Fruit fly (Drosophila melanogaster) whole organism, wandering third instar larva: ENCODE results near the gene mldr.
A peak's percentile ranks its signal among the peaks of the same experiment; 100 is the strongest.

ENCODE experiments used
- Abd-B ChIP-seq: fragments of >200 bp; optimal IDR thresholded peaks from 2 replicates; lab custom pipeline; 2017; ENCODE audit warnings: missing biosample characterization, missing genetic modification characterization
- CG32264 ChIP-seq: fragments of 200-800 bp; sonication (Bioruptor generic); optimal IDR thresholded peaks from 2 replicates; lab custom pipeline; 2016; ENCODE audit warnings: missing biosample characterization, missing genetic modification characterization
- CG9705 ChIP-seq: fragments of 200-800 bp; sonication (Bioruptor generic); optimal IDR thresholded peaks from 2 replicates; lab custom pipeline; 2018; ENCODE audit warnings: missing biosample characterization, mild to moderate bottlenecking, missing genetic modification characterization
- Dfd ChIP-seq: fragments of >200 bp; optimal IDR thresholded peaks from 2 replicates; lab custom pipeline; 2017; ENCODE audit warnings: missing biosample characterization, missing genetic modification characterization
- Dif ChIP-seq: fragments of 200-275, 200-300 bp; sonication (Bioruptor generic); optimal IDR thresholded peaks from 2 replicates; lab custom pipeline; 2018; ENCODE audit warnings: missing biosample characterization, missing genetic modification characterization; ENCODE audit not compliant: partially characterized antibody
- HLH106 ChIP-seq: fragments of 200-800 bp; optimal IDR thresholded peaks from 3 replicates; lab custom pipeline; 2019; ENCODE audit warnings: missing biosample characterization, mild to moderate bottlenecking, missing genetic modification characterization, moderate library complexity
- Hnf4 ChIP-seq: fragments of 200-800 bp; sonication (Bioruptor generic); optimal IDR thresholded peaks from 2 replicates; lab custom pipeline; 2016; ENCODE audit warnings: missing biosample characterization, mild to moderate bottlenecking, missing genetic modification characterization
- Hr78 ChIP-seq: fragments of >200 bp; optimal IDR thresholded peaks from 2 replicates; lab custom pipeline; 2017; ENCODE audit warnings: missing biosample characterization, missing genetic modification characterization
- Hr83 ChIP-seq: fragments of 200-300 bp; sonication (Bioruptor generic); optimal IDR thresholded peaks from 2 replicates; lab custom pipeline; 2016; ENCODE audit warnings: missing biosample characterization, mild to moderate bottlenecking, missing genetic modification characterization, moderate library complexity; ENCODE audit not compliant: poor library complexity, severe bottlenecking
- Jra ChIP-seq: sonication (Bioruptor generic); optimal IDR thresholded peaks from 2 replicates; lab custom pipeline; 2016; ENCODE audit warnings: missing biosample characterization, missing genetic modification characterization
- Mio ChIP-seq: sonication (Bioruptor generic); optimal IDR thresholded peaks from 2 replicates; lab custom pipeline; 2016; ENCODE audit warnings: missing biosample characterization, missing genetic modification characterization
- Myc ChIP-seq: fragments of >200 bp; optimal IDR thresholded peaks from 2 replicates; lab custom pipeline; 2017
- N ChIP-seq: fragments of >200 bp; optimal IDR thresholded peaks from 2 replicates; lab custom pipeline; 2018; ENCODE audit warnings: missing biosample characterization, missing external identifiers, missing genetic modification characterization
- Rel ChIP-seq, 2 experiments: fragments of 200-800 bp; sonication (Bioruptor generic) in 1 of 2; optimal IDR thresholded peaks; 2 replicates in 1 of 2; 3 replicates in 1 of 2; lab custom pipeline; 2016 to 2019; ENCODE audit warnings: mild to moderate bottlenecking in 2 of 2, missing biosample characterization in 2 of 2, missing genetic modification characterization in 2 of 2, moderate library complexity in 1 of 2
- Sp1 ChIP-seq: fragments of 200-800 bp; sonication (Bioruptor generic); optimal IDR thresholded peaks from 3 replicates; lab custom pipeline; 2019; ENCODE audit warnings: missing biosample characterization, mild to moderate bottlenecking, missing genetic modification characterization, moderate library complexity
- Vsx2 ChIP-seq: fragments of 200-300, 225-300 bp; sonication (Bioruptor generic); optimal IDR thresholded peaks from 2 replicates; lab custom pipeline; 2018; ENCODE audit warnings: missing biosample characterization, missing genetic modification characterization; ENCODE audit not compliant: partially characterized antibody
- brk ChIP-seq: fragments of 200-800 bp; sonication (Bioruptor generic); optimal IDR thresholded peaks from 2 replicates; lab custom pipeline; 2016; ENCODE audit warnings: missing biosample characterization, mild to moderate bottlenecking, missing genetic modification characterization
- dl ChIP-seq, 2 experiments: fragments of 175-275, 200-275 bp in 1 of 2; fragments of 200-275 bp in 1 of 2; sonication (Bioruptor generic); optimal IDR thresholded peaks; lab custom pipeline; 2018; ENCODE audit warnings: mild to moderate bottlenecking in 2 of 2, missing biosample characterization in 2 of 2, missing genetic modification characterization in 2 of 2, moderate library complexity in 2 of 2; ENCODE audit not compliant: partially characterized antibody in 2 of 2, insufficient read depth in 1 of 2
- dmrt93B ChIP-seq: fragments of 200-800 bp; sonication (Bioruptor generic); optimal IDR thresholded peaks from 2 replicates; lab custom pipeline; 2018; ENCODE audit warnings: missing biosample characterization, mild to moderate bottlenecking, missing genetic modification characterization
- dsf ChIP-seq: sonication (Bioruptor generic); optimal IDR thresholded peaks from 2 replicates; lab custom pipeline; 2016; ENCODE audit warnings: missing biosample characterization, missing genetic modification characterization, borderline replicate concordance
- ey ChIP-seq: fragments of 200-800 bp; sonication (Bioruptor generic); optimal IDR thresholded peaks from 2 replicates; lab custom pipeline; 2016; ENCODE audit warnings: missing biosample characterization, missing genetic modification characterization
- foxo ChIP-seq, 2 experiments: fragments of 200-800 bp; sonication (Bioruptor generic); optimal IDR thresholded peaks; 2 replicates in 1 of 2; 3 replicates in 1 of 2; lab custom pipeline; 2016 to 2017; ENCODE audit warnings: missing biosample characterization in 2 of 2, missing genetic modification characterization in 2 of 2
- fru ChIP-seq: fragments of 200-800 bp; sonication (Bioruptor generic); optimal IDR thresholded peaks from 3 replicates; lab custom pipeline; 2016; ENCODE audit warnings: missing biosample characterization, mild to moderate bottlenecking, missing genetic modification characterization
- h ChIP-seq: fragments of 200-800 bp; sonication (Bioruptor generic); optimal IDR thresholded peaks from 3 replicates; lab custom pipeline; 2016; ENCODE audit warnings: missing biosample characterization, mild to moderate bottlenecking, missing genetic modification characterization
- jim ChIP-seq: fragments of 175-275, 200-325 bp; sonication (Bioruptor generic); optimal IDR thresholded peaks from 2 replicates; lab custom pipeline; 2016; ENCODE audit warnings: missing biosample characterization, mild to moderate bottlenecking, missing genetic modification characterization
- lola ChIP-seq: fragments of >200 bp; optimal IDR thresholded peaks from 2 replicates; lab custom pipeline; 2017; ENCODE audit warnings: missing biosample characterization, missing genetic modification characterization
- pan ChIP-seq: fragments of >200 bp; optimal IDR thresholded peaks from 2 replicates; lab custom pipeline; 2017
- psq ChIP-seq: fragments of 200-800 bp; sonication (Bioruptor generic); optimal IDR thresholded peaks from 3 replicates; lab custom pipeline; 2017; ENCODE audit warnings: missing biosample characterization, mild to moderate bottlenecking, missing genetic modification characterization, moderate library complexity
- rgr ChIP-seq: fragments of 200-800 bp; sonication (Bioruptor generic); optimal IDR thresholded peaks from 3 replicates; lab custom pipeline; 2016; ENCODE audit warnings: missing biosample characterization, mild to moderate bottlenecking, missing genetic modification characterization
- sv ChIP-seq: fragments of 200-800 bp; sonication (Bioruptor generic); optimal IDR thresholded peaks from 3 replicates; lab custom pipeline; 2016; ENCODE audit warnings: missing biosample characterization, missing genetic modification characterization
- tai ChIP-seq: sonication (Bioruptor generic); optimal IDR thresholded peaks from 2 replicates; lab custom pipeline; 2016; ENCODE audit warnings: missing biosample characterization, missing genetic modification characterization
- usp ChIP-seq: fragments of >200 bp; optimal IDR thresholded peaks from 2 replicates; lab custom pipeline; 2017; ENCODE audit warnings: missing biosample characterization, missing genetic modification characterization

Gene mldr

DNA sequence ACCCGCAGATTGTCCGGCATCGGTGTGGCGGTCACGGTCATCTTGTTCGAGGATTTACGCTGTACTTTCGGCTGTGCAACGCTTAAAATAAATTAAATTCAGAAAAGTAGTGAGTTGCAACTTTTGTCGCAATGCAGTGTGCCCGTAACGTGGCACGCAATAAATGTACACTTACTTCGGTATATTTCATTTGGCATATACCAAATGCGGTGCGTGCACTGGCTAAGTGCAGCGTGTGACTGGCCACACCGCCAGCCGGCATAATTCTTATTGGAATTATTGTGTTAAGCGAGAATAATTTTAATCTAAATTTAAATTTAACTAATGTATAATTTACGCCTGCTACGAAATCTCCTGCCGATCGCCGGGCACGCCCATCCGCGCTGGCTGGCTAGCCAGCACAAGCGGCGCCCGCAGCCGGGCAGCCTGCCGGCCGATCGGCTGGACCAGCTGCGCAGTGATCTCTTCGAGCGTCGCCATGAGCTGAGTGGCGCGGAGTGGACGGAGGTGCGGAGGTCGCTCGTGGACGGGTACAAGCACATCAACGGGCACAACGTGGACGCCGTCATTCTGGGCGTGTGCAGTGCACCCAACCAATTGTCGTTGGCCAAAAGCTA is at the start of gene mldr, which contains the start of gene Rpt4:
TSS of gene mldr (plus strand) at position 221 of the 617 bp plus-strand sequence.
TSS of gene Rpt4 (minus strand) at position 163 of the 617 bp plus-strand sequence.
- TF ChIP-seq dsf (no peak), Sp1 (GFP tag; lab: Kevin White, UChicago) (peak; percentile 18), Hr83 (GFP tag; lab: Kevin White, UChicago) (peak; percentile 5), rgr (GFP tag; lab: Kevin White, UChicago) (no peak), Vsx2 (GFP tag; lab: Kevin White, UChicago) (no peak), Hr78 (GFP tag; lab: Kevin White, UChicago) (no peak), CG9705 (no peak), Rel (GFP tag; optimal IDR thresholded peaks at IDR 0.05; lab: Kevin White, UChicago) (no peak), Rel (tag; optimal IDR thresholded peaks at IDR 0.05; lab: Kevin White, UChicago) (peak; percentile 53), sv (GFP tag; lab: Kevin White, UChicago) (no peak), CG32264 (GFP tag; lab: Kevin White, UChicago) (no peak), lola (GFP tag; lab: Kevin White, UChicago) (no peak), foxo (GFP tag; optimal IDR thresholded peaks at IDR 0.05; lab: Kevin White, UChicago) (no peak), dmrt93B (GFP tag; lab: Kevin White, UChicago) (no peak), fru (no peak), Dfd (GFP tag; lab: Kevin White, UChicago) (no peak)

DNA sequence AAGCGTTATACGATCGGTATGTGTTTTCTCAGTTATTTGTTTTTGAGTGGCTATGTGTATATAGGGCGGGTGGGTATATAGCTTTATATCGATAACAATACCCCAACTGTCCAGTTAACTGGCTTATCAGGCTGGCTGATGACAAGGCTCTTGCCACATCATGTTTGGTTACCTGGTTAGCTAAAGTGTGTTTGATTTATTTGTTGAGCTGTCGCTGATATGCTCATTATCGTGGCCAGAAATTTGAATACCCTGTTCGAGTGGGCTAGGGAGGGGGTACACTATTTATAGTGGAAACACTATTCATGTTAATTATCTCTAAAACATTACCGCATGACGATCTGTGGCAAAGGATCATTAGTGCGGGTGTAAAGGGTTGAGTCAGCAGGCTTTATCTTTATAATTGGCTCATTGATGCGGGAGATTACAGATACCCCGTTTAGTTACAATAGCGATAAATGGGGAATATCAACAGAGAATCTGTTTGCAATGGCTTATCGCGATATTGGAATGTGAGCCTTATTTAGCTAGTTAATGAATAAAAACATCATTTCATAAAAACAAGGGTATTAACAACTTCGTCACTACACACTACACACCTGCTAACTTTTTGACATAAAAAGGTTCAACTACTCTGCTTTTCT is 38.1 kb upstream of the mldr start:
- TF ChIP-seq rgr (GFP tag; lab: Kevin White, UChicago) (no peak), Hr83 (GFP tag; lab: Kevin White, UChicago) (no peak), Jra (GFP tag; lab: Kevin White, UChicago) (no peak), pan (lab: Kevin White, UChicago) (no peak), Vsx2 (GFP tag; lab: Kevin White, UChicago) (no peak), fru (no peak), usp (GFP tag; lab: Kevin White, UChicago) (no peak), Myc (no peak), h (no peak), Dif (no peak), Hr78 (GFP tag; lab: Kevin White, UChicago) (no peak), sv (GFP tag; lab: Kevin White, UChicago) (no peak), N (GFP tag; lab: Kevin White, UChicago) (no peak), jim (GFP tag; lab: Kevin White, UChicago) (no peak), CG32264 (GFP tag; lab: Kevin White, UChicago) (no peak), Rel (GFP tag; optimal IDR thresholded peaks at IDR 0.05; lab: Kevin White, UChicago) (no peak), Rel (tag; optimal IDR thresholded peaks at IDR 0.05; lab: Kevin White, UChicago) (no peak), HLH106 (tag; lab: Kevin White, UChicago) (no peak), Hnf4 (no peak), dmrt93B (GFP tag; lab: Kevin White, UChicago) (no peak)

dm6 chrX:6253701-6254100 is 37.4 kb upstream of the mldr start:
- TF ChIP-seq Vsx2 (GFP tag; lab: Kevin White, UChicago) (no peak), usp (GFP tag; lab: Kevin White, UChicago) (no peak), Hr78 (GFP tag; lab: Kevin White, UChicago) (no peak), dsf (no peak), sv (GFP tag; lab: Kevin White, UChicago) (no peak), psq (GFP tag; lab: Kevin White, UChicago) (no peak), Hr83 (GFP tag; lab: Kevin White, UChicago) (no peak), Hnf4 (no peak), Dfd (GFP tag; lab: Kevin White, UChicago) (no peak), rgr (GFP tag; lab: Kevin White, UChicago) (no peak), ey (GFP tag; lab: Kevin White, UChicago) (no peak), tai (GFP tag; lab: Kevin White, UChicago) (no peak)

dm6 chrX:6254617-6255349 is 36.3 kb upstream of the mldr start:
- no peak for TF ChIP-seq Hnf4
- no peak for TF ChIP-seq Abd-B (GFP tag; lab: Kevin White, UChicago)
- TF ChIP-seq Mio: no peak
- no peak for TF ChIP-seq pan (lab: Kevin White, UChicago)
- TF ChIP-seq HLH106 (tag; lab: Kevin White, UChicago): no peak
- TF ChIP-seq brk (GFP tag; lab: Kevin White, UChicago): no peak
- TF ChIP-seq dl (GFP tag; optimal IDR thresholded peaks at IDR 0.05; lab: Kevin White, UChicago; ENCODE audit: insufficient read depth in 1 of 2, partially characterized antibody in 2 of 2): no peak
- no peak for TF ChIP-seq Dif
- TF ChIP-seq tai (GFP tag; lab: Kevin White, UChicago): no peak
- TF ChIP-seq rgr (GFP tag; lab: Kevin White, UChicago): no peak
- no peak for TF ChIP-seq CG32264 (GFP tag; lab: Kevin White, UChicago)
- TF ChIP-seq, all 38 proteins: peak for 0
